Fruit fly (Drosophila melanogaster): ENCODE data around the gene Prp16.

Prp16 gene

DNA sequence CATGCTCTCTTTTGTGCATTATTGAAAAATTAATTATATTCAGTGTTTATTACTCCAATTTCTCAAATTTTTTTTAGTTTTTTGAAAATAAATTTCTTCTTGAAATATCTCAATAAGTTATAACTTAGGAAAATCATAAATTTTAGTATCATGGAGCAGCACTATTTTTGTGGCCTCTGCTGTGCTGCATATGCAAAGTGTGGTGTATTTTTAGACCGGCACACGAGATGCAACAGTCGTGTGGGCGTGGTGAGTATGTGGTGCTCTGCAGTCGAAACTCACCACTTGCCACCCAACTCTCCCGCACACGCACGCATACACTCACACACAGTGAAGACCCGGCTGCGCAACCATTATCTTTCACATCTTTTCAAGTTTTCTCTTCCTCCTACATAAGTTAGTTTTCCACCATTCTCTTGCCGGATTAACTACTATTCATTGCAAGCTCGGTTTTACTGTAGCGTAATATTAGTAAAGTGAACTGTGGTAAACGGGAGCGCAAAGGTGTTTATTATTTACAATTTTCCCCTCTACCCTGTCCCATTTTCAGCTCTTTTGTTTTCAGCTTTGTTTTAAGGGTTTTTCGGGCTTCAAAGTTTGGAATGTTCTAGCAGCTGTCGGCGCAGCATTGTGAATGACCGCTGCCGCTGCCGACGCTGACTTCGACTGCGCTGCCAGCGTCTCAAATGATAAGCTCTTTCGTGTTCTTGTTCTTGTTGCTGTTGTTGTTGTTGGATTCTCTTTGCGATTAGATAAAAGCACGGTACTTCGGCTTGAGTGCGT lies 7.5 kb downstream of the Prp16 start:
- no peak for TF ChIP-seq noc (tag; optimal IDR thresholded peaks at IDR 0.05)

DNA sequence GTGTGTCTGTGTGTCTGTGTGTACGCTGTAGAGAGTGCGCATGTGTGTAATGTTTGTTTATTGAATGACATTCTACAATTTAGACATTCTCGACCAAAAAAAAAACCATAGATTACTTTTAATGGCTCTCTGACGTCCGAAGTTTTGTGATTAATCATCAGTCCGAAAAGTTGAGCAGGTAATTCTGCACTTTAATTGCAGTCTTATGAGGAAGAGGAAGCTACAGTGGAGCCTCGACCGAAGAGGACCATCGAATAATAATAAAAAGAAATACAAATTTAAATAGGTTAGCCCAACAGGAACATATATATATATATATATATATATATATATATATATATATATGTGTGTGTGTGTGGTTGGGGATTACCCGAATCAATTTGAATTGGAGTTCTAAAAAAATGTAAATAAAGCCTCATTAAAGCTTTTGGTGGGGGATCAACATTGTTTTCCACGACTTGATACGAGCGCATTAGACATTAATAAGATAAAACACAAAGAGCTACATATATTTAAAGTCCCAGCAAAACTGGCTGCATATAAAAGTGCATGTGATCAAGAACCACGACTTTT lies 8.1 kb downstream of the Prp16 start:
- peak; percentile 7 for TF ChIP-seq noc (tag; optimal IDR thresholded peaks at IDR 0.05)

DNA sequence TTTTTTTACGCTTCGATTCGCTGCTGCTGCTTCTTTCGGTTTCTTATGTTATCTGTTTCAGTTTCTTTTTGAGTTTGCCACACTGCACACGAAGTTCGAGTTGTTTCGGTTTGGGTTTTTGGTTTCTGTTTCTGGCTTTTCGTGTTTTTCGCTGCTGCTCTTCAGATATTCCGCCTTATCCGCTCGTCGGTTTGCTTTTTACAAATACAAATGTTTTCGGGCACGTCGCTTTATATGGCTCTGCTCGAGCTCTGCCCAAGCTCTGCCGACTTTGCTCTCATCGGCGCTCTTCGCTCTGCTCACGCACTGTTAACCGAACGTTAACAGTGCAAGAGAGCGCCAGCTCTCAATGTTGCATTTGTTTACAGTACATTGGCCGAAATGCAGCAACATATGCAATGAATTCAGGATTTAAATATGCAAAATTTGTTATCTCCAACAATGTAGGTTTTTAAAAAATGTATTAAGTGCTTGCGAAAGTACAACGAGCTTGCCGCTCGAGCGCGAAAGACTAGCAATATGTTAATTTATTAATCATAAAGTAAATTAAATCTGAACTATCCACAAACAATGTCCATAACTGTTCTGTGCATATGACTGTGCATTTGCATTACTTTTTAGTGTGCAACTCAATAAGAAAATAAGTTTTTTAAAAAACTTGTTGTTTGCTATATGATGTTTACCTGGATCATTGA lies 10.2 kb downstream of the Prp16 start:
- no peak for TF ChIP-seq noc (tag; optimal IDR thresholded peaks at IDR 0.05)

DNA sequence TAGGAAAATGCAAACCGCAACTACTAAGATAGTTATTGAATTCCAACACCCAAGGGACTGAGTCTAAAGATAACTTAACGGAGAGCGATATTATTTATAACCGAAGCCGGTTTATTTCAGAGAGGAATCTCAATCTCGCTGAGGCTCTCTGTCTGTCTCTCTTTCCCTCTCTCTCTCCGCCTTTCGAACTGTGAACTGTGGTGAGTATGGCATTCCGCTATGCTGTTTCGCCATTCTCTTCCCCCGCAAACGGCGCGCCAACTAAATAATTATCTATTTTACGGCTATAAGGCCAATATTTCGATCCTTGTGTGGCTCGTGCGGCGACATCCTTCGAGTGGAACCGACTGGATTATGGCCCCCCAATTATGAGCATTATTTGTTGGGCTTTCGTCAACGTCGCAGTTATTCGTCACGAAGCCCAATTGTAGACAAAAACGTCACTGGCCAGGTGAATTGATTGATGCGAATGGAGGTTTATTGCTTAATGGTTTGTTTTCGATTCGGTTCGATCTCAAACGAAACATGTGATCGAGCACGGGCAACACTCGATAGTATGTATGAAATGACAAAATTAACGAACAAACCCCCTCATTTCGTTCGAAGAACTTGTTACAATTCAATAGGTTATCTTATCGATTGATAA lies 11.1 kb downstream of the Prp16 start:
- TF ChIP-seq noc (tag; optimal IDR thresholded peaks at IDR 0.05): no peak

DNA sequence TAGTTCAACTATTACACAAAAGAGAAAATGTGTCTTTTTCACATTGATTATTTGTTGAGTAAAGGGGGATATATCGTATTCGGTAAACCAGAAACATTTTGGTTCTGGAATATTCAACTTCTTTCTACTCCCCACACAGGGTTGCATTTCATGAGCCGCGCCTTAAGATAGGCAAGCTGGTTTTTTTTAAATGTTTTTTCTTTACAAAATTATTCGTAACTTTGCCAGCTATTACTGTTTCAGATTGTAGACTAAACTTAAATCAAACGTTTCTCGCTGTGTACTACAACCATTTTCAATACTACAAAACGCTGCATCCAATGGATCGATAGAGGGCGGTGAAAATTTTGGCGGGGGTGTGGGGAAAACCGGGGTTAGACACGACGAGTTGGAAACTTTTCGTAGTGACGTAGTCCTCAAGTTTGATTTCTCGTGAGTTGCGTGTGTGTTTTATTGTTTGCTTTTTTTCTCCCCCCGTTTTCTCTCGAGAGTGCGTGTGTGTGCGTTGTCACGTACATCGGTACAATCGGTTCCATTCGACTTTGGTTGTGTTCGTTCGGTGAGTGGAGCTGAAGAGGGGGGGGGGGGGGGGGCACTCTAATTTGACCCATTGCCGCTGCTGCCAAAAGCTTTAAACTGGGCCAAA lies 12.5 kb downstream of the Prp16 start:
- TF ChIP-seq noc (tag; optimal IDR thresholded peaks at IDR 0.05): no peak

DNA sequence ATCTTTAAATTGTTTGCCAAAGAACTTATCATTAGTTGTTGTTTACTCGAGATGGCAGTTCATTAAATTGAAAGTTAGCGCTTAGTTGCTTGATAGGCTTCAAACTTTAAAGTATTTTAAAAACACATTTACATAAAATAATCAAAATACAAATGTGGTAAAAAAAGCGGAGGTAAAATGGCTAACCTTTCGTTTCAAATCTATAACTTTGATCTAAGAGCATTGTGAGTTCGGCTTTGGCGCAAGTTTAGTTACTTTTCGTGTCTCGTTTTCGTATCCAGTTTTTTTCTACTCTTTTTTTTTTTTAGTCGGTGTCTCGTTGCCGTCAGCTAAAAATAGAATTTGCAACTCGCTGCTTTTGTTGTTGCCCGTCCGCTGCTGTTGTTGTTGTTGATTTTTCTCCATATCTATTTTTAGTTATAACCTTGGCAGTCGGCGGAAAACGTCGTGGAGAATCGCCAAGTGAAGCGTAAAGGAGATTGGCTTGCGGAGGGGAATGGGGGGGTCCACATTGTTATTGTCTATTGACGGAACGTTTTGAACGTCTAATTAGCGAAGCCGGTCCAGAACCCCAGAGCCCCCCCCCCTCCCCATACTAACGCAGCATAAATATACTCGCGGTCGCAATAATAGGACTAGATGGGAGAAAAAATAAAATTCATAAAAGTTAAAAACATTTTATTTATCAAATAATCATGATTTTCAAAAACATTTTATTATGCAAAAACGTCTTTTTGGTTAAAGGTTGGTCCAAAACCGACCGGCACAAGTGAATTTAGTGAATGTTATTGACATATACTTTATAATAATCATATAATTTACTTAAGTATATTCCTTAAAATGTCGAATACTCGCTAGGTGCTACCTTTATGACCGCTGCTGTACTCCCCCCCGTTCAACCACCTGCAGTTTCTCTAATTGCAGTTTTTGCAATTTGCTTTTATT lies 13.6 kb downstream of the Prp16 start:
- TF ChIP-seq noc (tag; optimal IDR thresholded peaks at IDR 0.05): peak; percentile 65

DNA sequence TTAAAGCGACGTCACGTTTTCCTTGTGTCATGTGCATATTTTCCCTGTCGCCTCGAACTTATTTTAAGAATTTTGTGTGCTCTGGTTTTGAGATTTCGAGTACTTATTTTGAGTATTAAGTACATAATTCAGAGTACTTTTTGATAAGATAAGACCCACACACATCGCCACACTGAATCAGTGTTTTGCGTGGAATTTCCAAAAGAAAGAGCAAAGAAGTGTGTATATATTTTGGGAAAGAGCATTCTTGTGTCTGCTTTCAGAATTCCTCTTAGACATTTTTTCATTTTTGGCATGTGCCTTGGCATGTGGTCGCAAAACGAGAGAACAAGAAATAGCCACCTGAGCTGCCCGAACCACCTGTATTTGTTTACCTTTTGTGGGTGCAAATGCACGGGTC lies 14.7 kb downstream of the Prp16 start:
- TF ChIP-seq noc (tag; optimal IDR thresholded peaks at IDR 0.05): peak; percentile 15

DNA sequence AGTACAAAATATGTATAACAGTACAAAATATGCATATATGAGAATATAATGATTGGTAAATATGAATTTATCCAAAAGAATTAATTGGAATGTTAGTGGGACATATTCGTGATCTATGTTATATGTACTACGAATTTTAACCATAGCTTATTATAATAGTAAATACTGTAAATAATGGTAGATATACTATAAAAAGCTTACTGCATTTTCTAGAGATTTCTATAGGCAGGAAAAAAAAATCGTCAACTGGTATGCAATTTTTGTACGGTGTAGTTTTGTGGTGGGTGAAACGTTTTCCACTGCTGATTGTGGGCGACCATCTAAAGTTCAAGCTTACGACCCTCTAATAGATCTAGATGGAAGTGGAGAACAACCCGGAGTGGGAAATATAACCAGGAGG lies 15.7 kb downstream of the Prp16 start:
- TF ChIP-seq noc (tag; optimal IDR thresholded peaks at IDR 0.05): no peak

DNA sequence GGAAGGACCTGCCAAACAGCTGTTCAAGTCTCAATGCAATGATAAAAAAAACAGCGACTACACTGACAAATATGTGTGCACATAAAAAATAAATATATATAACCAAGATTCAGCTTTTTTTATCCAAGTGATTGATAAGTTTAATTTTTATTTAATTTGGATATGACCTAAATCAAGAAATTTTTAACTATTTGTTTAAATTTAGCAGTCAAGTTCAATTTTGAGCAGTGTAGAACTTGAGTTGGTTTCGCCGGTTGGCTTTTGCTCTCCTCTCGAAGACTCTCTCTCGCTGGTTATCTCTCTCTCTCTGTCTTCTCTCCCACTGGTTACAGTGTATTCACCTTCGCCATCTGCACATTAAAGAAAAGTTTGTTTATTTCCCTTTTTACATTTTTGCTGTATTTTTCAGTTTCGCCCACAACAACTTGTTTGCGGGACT lies 16.9 kb downstream of the Prp16 start:
- peak; percentile 86 for TF ChIP-seq noc (tag; optimal IDR thresholded peaks at IDR 0.05)

DNA sequence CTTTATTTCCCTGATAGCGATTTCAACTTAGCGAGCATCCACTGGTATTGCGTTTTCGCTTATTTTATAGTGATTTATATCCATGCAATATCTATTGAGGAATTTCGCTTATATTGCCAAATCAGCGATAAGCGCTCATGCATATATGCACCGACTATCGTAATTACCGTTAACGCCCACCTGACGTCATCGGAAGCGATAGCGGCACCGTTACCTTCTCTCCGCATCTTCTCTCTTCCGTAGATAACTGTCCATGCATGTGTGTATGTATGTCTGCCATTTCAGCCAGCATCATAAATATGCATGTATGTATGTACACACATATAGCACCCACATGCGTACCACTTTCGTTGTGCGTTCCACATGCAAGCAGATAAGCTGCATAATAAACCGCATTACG lies 20.0 kb downstream of the Prp16 start:
- no peak for TF ChIP-seq noc (tag; optimal IDR thresholded peaks at IDR 0.05)

DNA sequence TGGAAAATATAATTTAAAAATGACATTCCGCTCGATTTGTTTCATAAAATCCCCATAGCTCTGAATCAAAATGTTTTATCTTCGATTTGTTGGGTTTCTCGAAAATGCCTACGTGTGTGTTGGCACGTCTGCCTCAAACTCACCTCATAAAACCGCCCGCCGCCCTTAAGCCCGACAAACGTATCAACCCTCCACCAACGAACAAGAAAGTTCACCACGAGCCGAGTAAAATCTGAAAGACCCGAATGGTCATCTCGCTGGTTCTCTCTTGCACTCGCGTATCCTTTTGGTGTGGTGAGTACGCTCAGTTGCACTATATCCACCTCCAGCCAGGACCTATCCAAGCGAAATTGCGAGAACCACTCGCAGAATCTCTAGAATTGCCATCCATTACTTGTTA lies 20.8 kb downstream of the Prp16 start:
- no peak for TF ChIP-seq noc (tag; optimal IDR thresholded peaks at IDR 0.05)

DNA sequence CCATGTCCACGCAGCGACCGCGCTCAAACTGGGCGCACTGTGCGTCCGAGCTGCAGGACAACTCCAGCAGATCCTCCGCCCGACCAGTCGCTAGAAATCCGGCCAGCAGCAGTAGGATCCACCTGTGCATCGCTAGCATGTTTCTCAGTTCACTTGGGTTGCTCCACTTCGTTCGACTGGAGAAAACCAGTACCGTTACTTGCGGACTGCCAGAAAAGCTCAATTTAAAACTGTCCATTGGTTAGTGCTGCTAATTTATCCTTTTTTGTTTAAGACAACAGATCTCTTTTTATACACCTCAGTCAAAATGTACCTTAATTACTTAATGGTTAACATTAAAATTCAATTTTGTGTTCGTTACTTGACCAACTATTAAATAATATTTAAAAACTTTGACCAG lies 24.5 kb downstream of the Prp16 start, which contains the start of gene CG11674:
CG11674 (minus strand) TSS at position 215 of the 400 bp plus-strand sequence.
- TF ChIP-seq noc (tag; optimal IDR thresholded peaks at IDR 0.05): no peak

DNA sequence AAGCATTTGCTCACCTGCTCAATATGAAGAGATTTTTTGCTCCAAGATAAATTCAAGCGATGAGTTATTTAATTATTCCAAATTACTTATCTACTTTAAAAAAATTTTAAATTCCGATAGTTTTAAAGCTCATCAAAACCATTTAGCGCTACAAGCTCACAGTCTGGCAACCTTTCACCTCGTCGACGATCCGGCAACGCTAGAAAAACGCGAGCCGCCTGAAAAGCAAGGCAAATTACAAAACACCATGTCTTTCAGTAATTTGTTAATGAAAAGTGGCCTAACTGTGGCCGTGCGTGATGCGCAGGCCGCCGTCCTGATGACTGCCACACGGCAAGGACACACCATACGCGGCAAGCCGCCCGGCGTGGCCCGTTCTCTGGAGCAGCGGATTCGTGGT lies 24.9 kb downstream of the Prp16 start, which contains the start of gene mRpL38:
mRpL38 (plus strand) TSS at position 197 of the 400 bp plus-strand sequence.
- no peak for TF ChIP-seq noc (tag; optimal IDR thresholded peaks at IDR 0.05)

DNA sequence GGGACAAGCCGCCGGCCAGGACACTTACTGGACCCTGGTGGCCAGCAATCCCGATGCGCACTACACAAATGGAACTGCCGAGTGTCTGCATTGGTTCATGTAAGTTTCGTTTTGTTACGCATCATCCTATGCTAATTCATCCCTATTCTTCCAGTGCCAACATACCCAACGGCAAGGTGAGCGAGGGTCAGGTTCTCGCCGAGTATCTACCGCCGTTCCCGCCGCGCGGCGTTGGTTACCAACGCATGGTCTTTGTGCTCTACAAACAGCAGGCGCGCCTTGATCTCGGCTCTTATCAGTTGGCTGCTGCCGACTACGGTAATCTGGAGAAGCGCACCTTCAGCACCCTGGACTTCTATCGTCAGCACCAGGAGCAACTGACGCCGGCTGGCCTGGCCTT lies 25.9 kb downstream of the Prp16 start:
- TF ChIP-seq noc (tag; optimal IDR thresholded peaks at IDR 0.05): no peak
